ENCODE assay signal across 4 worm cellular contexts in genomic region chrV:2292240-2292639, ce11.
TF ChIP-seq lines count a peak whose summit lies in the region.

TSS of gene nhr-115 (plus strand) at chrV:2292540.

TF ChIP-seq in whole organism, L2 larva, 48 proteins besides CTCF, POLR2A, EP300 and RAD21:
- TF ChIP-seq fos-1 (tag; optimal IDR thresholded peaks at IDR 0.05; lab: Kevin White, UChicago) (peak; percentile 37), aly-2 (tag; optimal IDR thresholded peaks at IDR 0.05; lab: Kevin White, UChicago) (no peak)

TF ChIP-seq in whole organism, L3 larva, 47 proteins besides CTCF, POLR2A, EP300 and RAD21:
- no peak for TF ChIP-seq lsy-12 (tag; optimal IDR thresholded peaks at IDR 0.05; lab: Kevin White, UChicago)
- TF ChIP-seq skn-1 (tag; optimal IDR thresholded peaks at IDR 0.05; lab: Kevin White, UChicago) = no peak
- TF ChIP-seq mdl-1 (tag; optimal IDR thresholded peaks at IDR 0.05; lab: Kevin White, UChicago) = no peak
- peak; percentile 37 for TF ChIP-seq elt-2 (tag; optimal IDR thresholded peaks at IDR 0.05; lab: Kevin White, UChicago)
- no peak for TF ChIP-seq aly-2 (tag; optimal IDR thresholded peaks at IDR 0.05; lab: Kevin White, UChicago)
- no peak for TF ChIP-seq mml-1 (tag; optimal IDR thresholded peaks at IDR 0.05; lab: Kevin White, UChicago)
- TF ChIP-seq unc-62 (GFP tag; optimal IDR thresholded peaks at IDR 0.05; lab: Kevin White, UChicago) = no peak
- TF ChIP-seq ceh-16 (tag; optimal IDR thresholded peaks at IDR 0.05; lab: Kevin White, UChicago) = no peak
- TF ChIP-seq lin-39 (tag; optimal IDR thresholded peaks at IDR 0.05; lab: Kevin White, UChicago) = no peak

TF ChIP-seq in whole organism, L4 larva, 104 proteins besides CTCF, POLR2A, EP300 and RAD21:
- TF ChIP-seq lin-15B (tag; optimal IDR thresholded peaks at IDR 0.05; lab: Kevin White, UChicago) (no peak), jun-1 (tag; optimal IDR thresholded peaks at IDR 0.05; lab: Kevin White, UChicago) (no peak), egl-43 (GFP tag; IDR thresholded peaks at IDR 0.05; lab: Robert Waterston, UW) (no peak), dmd-6 (GFP tag; IDR thresholded peaks at IDR 0.05; lab: Robert Waterston, UW) (peak; percentile 26; the same call in 1 of the 2 replicates), nhr-28 (tag; optimal IDR thresholded peaks at IDR 0.05; lab: Kevin White, UChicago) (peak; percentile 41), pqm-1 (tag; optimal IDR thresholded peaks at IDR 0.05; lab: Kevin White, UChicago) (peak; percentile 14), unc-39 (tag; optimal IDR thresholded peaks at IDR 0.05; lab: Kevin White, UChicago) (no peak)

TF ChIP-seq in whole organism, young adult, 124 proteins besides CTCF, POLR2A, EP300 and RAD21:
- TF ChIP-seq ztf-28 (GFP tag; IDR thresholded peaks at IDR 0.05; lab: Robert Waterston, UW) (no peak), nhr-80 (tag; optimal IDR thresholded peaks at IDR 0.05; lab: Kevin White, UChicago) (peak; percentile 29)
